Worm (Caenorhabditis elegans) whole organism, L4/young adult: Measurements from ENCODE around the gene C07A4.3.

Experiments
- W03F9.2 ChIP-seq: fragments of 150-350 bp; optimal IDR thresholded peaks from 2 replicates; lab custom pipeline; 2014; ENCODE audit warnings: missing biosample characterization, missing genetic modification characterization
- dao-5 ChIP-seq: sonication (generic microtip); optimal IDR thresholded peaks from 2 replicates; lab custom pipeline; 2016; ENCODE audit warnings: missing genotype, missing genetic modification characterization, moderate library complexity, missing compliant biosample characterization
- him-1 ChIP-seq: sonication (generic microtip); optimal IDR thresholded peaks from 2 replicates; lab custom pipeline; 2016; ENCODE audit warnings: missing genotype, missing genetic modification reagents, missing genetic modification characterization, missing compliant biosample characterization

- TF ChIP-seq dao-5: no peak
- no peak for TF ChIP-seq him-1 (tag; lab: Kevin White, UChicago)
- no peak for TF ChIP-seq W03F9.2 (tag; lab: Kevin White, UChicago)
Observed at ce11 chrX:10138494-10138893, 36.3 kb upstream of the C07A4.3 start, which contains the start of gene moc-1.
